Fruit fly (Drosophila melanogaster) S2 (cell line): ENCODE results near the gene GV1.

Source experiments
- CG8478 ChIP-seq: fragments of >200 bp; optimal IDR thresholded peaks from 2 replicates; lab custom pipeline; 2018
- CTCF ChIP-seq, 2 experiments: fragments of >200 bp; optimal IDR thresholded peaks; 2 replicates each; lab custom pipeline; 2018

DNA sequence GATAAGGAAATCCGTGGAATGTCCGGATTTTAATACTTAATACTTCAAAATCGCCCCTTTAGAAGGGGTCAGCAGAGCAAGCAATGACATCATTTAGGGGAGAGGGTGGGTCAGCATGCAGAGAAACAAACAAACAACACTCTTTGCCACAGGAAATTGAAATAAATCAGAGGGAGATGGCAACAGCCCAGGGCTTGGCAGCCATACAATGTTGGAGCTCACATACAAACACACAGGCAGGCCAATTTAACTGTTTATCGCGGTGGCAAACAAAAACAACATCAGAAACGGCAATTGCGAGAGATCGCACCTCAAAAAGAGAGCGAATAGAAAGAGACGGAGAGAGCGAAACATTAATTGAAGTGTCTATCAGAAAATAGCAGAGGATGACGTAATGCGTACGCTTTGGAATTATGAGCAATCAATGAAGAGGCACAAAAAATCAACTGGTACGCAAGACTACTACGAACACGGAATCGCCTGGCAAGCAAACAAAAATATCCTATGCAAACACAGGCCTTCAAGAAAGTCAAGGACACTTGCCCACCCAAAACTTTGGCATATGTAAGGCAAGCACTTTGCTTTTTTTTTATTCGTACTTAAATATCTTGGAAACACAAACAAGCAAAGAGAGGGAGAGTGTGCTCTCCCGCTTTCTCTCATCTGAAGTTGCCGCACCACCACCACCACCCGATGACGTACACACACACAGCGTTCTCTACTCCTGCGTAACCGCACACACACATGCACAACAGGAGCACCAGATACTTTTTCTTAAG lies 16.0 kb upstream of the GV1 start:
- TF ChIP-seq CG8478 (lab: Kevin White, UChicago) (no peak), CTCF (optimal IDR thresholded peaks at IDR 0.05; lab: Kevin White, UChicago) (no peak)
